Worm (Caenorhabditis elegans) whole organism, L1 larva: Measurements from ENCODE around the gene srw-68.

Source experiments
- ama-1 ChIP-seq: fragments of 150-350 bp; optimal IDR thresholded peaks from 2 replicates; lab custom pipeline; 2014
- ceh-82 ChIP-seq, 3 experiments: fragments of 150-350 bp in 1 of 3; sonication (generic microtip) in 2 of 3; optimal IDR thresholded peaks; 2 replicates each; lab custom pipeline; 2014 to 2017; ENCODE audit warnings: missing biosample characterization in 3 of 3, missing genetic modification characterization in 3 of 3
- ceh-90 ChIP-seq: sonication (generic microtip); optimal IDR thresholded peaks from 2 replicates; lab custom pipeline; 2016; ENCODE audit warnings: missing genetic modification characterization, missing compliant biosample characterization
- ces-1 ChIP-seq: fragments of 150-350 bp; optimal IDR thresholded peaks from 2 replicates; lab custom pipeline; 2014; ENCODE audit warnings: missing biosample characterization, missing genetic modification reagents, missing genetic modification characterization
- efl-1 ChIP-seq, 4 experiments: fragments of 150-350 bp; optimal IDR thresholded peaks in 3 of 4; peaks in 1 of 4; 1 replicate in 1 of 4; 2 replicates in 3 of 4; lab custom pipeline; 2014; ENCODE audit warnings: missing biosample characterization in 2 of 4, missing genetic modification characterization in 2 of 4, missing genetic modification reagents in 2 of 4
- efl-3 ChIP-seq: fragments of 200-800 bp; sonication (Bioruptor generic); optimal IDR thresholded peaks from 2 replicates; lab custom pipeline; 2018; ENCODE audit warnings: mild to moderate bottlenecking, missing genetic modification characterization, missing compliant biosample characterization
- egl-13 ChIP-seq: sonication (generic microtip); optimal IDR thresholded peaks from 2 replicates; lab custom pipeline; 2016; ENCODE audit warnings: missing genotype, missing genetic modification reagents, missing genetic modification characterization, missing compliant biosample characterization
- elt-3 ChIP-seq, 6 experiments: fragments of 150-350 bp in 1 of 6; sonication (generic microtip); optimal IDR thresholded peaks; 2 replicates each; lab custom pipeline; 2017 to 2018; ENCODE audit warnings: missing biosample characterization in 6 of 6, missing genetic modification characterization in 6 of 6, inconsistent platforms in 1 of 6
- fkh-4 ChIP-seq: sonication (generic microtip); optimal IDR thresholded peaks from 2 replicates; lab custom pipeline; 2016; ENCODE audit warnings: missing compliant biosample characterization, missing genetic modification characterization, borderline replicate concordance
- hlh-17 ChIP-seq: fragments of 200-800 bp; sonication (Bioruptor generic); optimal IDR thresholded peaks from 2 replicates; lab custom pipeline; 2018; ENCODE audit warnings: missing genetic modification characterization, mild to moderate bottlenecking, missing compliant biosample characterization, moderate library complexity, borderline replicate concordance
- hpl-2 ChIP-seq: fragments of 150-350 bp; optimal IDR thresholded peaks from 2 replicates; lab custom pipeline; 2014; ENCODE audit warnings: missing biosample characterization, missing genetic modification reagents, missing genetic modification characterization
- irx-1 ChIP-seq: sonication (generic microtip); optimal IDR thresholded peaks from 2 replicates; lab custom pipeline; 2016; ENCODE audit warnings: missing genetic modification characterization, missing compliant biosample characterization
- jun-1 ChIP-seq: fragments of 150-350 bp; optimal IDR thresholded peaks from 2 replicates; lab custom pipeline; 2014; ENCODE audit warnings: missing biosample characterization, missing genetic modification reagents, missing genetic modification characterization
- lin-13 ChIP-seq: fragments of 150-350 bp; optimal IDR thresholded peaks from 2 replicates; lab custom pipeline; 2014; ENCODE audit warnings: missing biosample characterization, missing genetic modification reagents, missing genetic modification characterization
- lin-39 ChIP-seq: fragments of 150-350 bp; optimal IDR thresholded peaks from 2 replicates; lab custom pipeline; 2014; ENCODE audit warnings: missing biosample characterization, missing genetic modification reagents, missing genetic modification characterization
- mab-9 ChIP-seq: fragments of 200-800 bp; sonication (Bioruptor generic); IDR thresholded peaks from 2 replicates; pipeline ENCODE4 v1.3.6; 2022; ENCODE audit warnings: missing genetic modification reagents, missing genetic modification characterization, missing compliant biosample characterization
- mdl-1 ChIP-seq, 2 experiments: fragments of 150-350 bp; optimal IDR thresholded peaks; 2 replicates each; lab custom pipeline; 2014 to 2017; ENCODE audit warnings: missing biosample characterization in 2 of 2, missing genetic modification characterization in 2 of 2, inconsistent platforms in 1 of 2
- mef-2 ChIP-seq: fragments of 150-350 bp; optimal IDR thresholded peaks from 2 replicates; lab custom pipeline; 2014; ENCODE audit warnings: missing biosample characterization, missing genetic modification characterization
- mep-1 ChIP-seq: fragments of 150-350 bp; optimal IDR thresholded peaks from 2 replicates; lab custom pipeline; 2014; ENCODE audit warnings: missing biosample characterization, missing genetic modification characterization
- nhr-11 ChIP-seq: fragments of 150-350 bp; optimal IDR thresholded peaks from 2 replicates; lab custom pipeline; 2014; ENCODE audit warnings: missing biosample characterization, missing genetic modification characterization
- nhr-28 ChIP-seq: fragments of 150-350 bp; optimal IDR thresholded peaks from 2 replicates; lab custom pipeline; 2014; ENCODE audit warnings: missing biosample characterization, missing genetic modification characterization
- nhr-76 ChIP-seq: sonication (generic microtip); optimal IDR thresholded peaks from 2 replicates; lab custom pipeline; 2017; ENCODE audit warnings: missing biosample characterization, missing genetic modification characterization
- pag-3 ChIP-seq: sonication (generic microtip); optimal IDR thresholded peaks from 2 replicates; lab custom pipeline; 2017; ENCODE audit warnings: missing genetic modification characterization, mild to moderate bottlenecking, missing compliant biosample characterization, antibody characterized with exemption, borderline replicate concordance; ENCODE audit not compliant: insufficient read depth
- snpc-4 ChIP-seq: fragments of 150-350 bp; optimal IDR thresholded peaks from 2 replicates; lab custom pipeline; 2014; ENCODE audit warnings: missing biosample characterization, missing genetic modification characterization
- snu-23 ChIP-seq: sonication (generic microtip); optimal IDR thresholded peaks from 2 replicates; lab custom pipeline; 2016; ENCODE audit warnings: missing genetic modification characterization, missing compliant biosample characterization
- sup-37 ChIP-seq: fragments of 200-800 bp; sonication (Bioruptor generic); optimal IDR thresholded peaks from 2 replicates; lab custom pipeline; 2018; ENCODE audit warnings: mild to moderate bottlenecking, missing genetic modification characterization, missing compliant biosample characterization
- swsn-7 ChIP-seq: sonication (generic microtip); optimal IDR thresholded peaks from 2 replicates; lab custom pipeline; 2016; ENCODE audit warnings: missing genetic modification characterization, missing compliant biosample characterization
- unc-130 ChIP-seq: fragments of 150-350 bp; optimal IDR thresholded peaks from 2 replicates; lab custom pipeline; 2017; ENCODE audit warnings: missing biosample characterization, missing genetic modification characterization, inconsistent platforms
- unc-62 ChIP-seq: fragments of 150-350 bp; optimal IDR thresholded peaks from 2 replicates; lab custom pipeline; 2014; ENCODE audit warnings: missing biosample characterization, missing genetic modification reagents, missing genetic modification characterization
- unc-98 ChIP-seq: fragments of 200-800 bp; sonication (Bioruptor generic); IDR thresholded peaks from 2 replicates; pipeline ENCODE4 v1.3.6; 2022; ENCODE audit warnings: missing genetic modification characterization, missing compliant biosample characterization
- vab-15 ChIP-seq: sonication (generic microtip); optimal IDR thresholded peaks from 2 replicates; lab custom pipeline; 2017; ENCODE audit warnings: missing genotype, mild to moderate bottlenecking, missing genetic modification characterization, missing compliant biosample characterization

srw-68 gene

ce11 chrV:7413107-7413774 lies 13.3 kb downstream of the srw-68 start, which contains the start of gene F18E3.11 (continued):
- TF ChIP-seq snu-23: peak; percentile 69
- peak in 1 of 2 experiments; percentile 64 for TF ChIP-seq mdl-1 (tag; optimal IDR thresholded peaks at IDR 0.05; lab: Kevin White, UChicago)
- TF ChIP-seq unc-130 (tag; lab: Kevin White, UChicago): peak; percentile 16
- TF ChIP-seq unc-98 (GFP tag; lab: Robert Waterston, UW): no peak

ce11 chrV:7411695-7412094 lies 14.8 kb downstream of the srw-68 start, which contains the start of gene str-41:
Gene str-41, plus strand, starts transcription at chrV:7411995.
- no peak for TF ChIP-seq nhr-76 (tag; lab: Kevin White, UChicago)
- TF ChIP-seq mef-2 (tag; lab: Kevin White, UChicago): no peak
- no peak for TF ChIP-seq unc-130 (tag; lab: Kevin White, UChicago)
- no peak for TF ChIP-seq efl-1 (optimal IDR thresholded peaks at IDR 0.05; lab: Kevin White, UChicago)
- peak in 1 of 2 experiments; percentile 13 for TF ChIP-seq efl-1 (GFP tag; optimal IDR thresholded peaks at IDR 0.05 in 1 of 2; lab: Kevin White, UChicago)
- no peak for TF ChIP-seq fkh-4 (tag; lab: Kevin White, UChicago)

ce11 chrV:7409599-7409998 lies 16.9 kb downstream of the srw-68 start, which contains the start of gene R13D7.2:
Gene R13D7.2, plus strand, starts transcription at chrV:7409899.
- no peak for TF ChIP-seq unc-62 (GFP tag; lab: Kevin White, UChicago)

- TF ChIP-seq sup-37 (GFP tag; lab: Kevin White, UChicago): no peak
- TF ChIP-seq elt-3 (tag; optimal IDR thresholded peaks at IDR 0.05; lab: Kevin White, UChicago): no peak
- TF ChIP-seq egl-13 (tag; lab: Kevin White, UChicago): no peak
Measured at ce11 chrV:7408520-7408919, 18.0 kb downstream of the srw-68 start, which contains the start of gene srt-6. Gene srt-6, minus strand, starts transcription at chrV:7408814.

- TF ChIP-seq hpl-2: no peak
- TF ChIP-seq vab-15 (tag; lab: Kevin White, UChicago): no peak
- no peak for TF ChIP-seq hlh-17
- TF ChIP-seq mep-1 (tag; lab: Kevin White, UChicago): no peak
Measured at ce11 chrV:7403501-7403900, 23.0 kb downstream of the srw-68 start.

- TF ChIP-seq ceh-90 (tag; lab: Kevin White, UChicago): no peak
- TF ChIP-seq mab-9 (GFP tag; lab: Robert Waterston, UW): no peak
- TF ChIP-seq efl-3 (GFP tag; lab: Kevin White, UChicago): no peak
- no peak for TF ChIP-seq swsn-7
- no peak for TF ChIP-seq pag-3
- TF ChIP-seq snpc-4 (tag; lab: Kevin White, UChicago): no peak
- TF ChIP-seq mef-2 (tag; lab: Kevin White, UChicago): no peak
- no peak for TF ChIP-seq nhr-11 (tag; lab: Kevin White, UChicago)
- no peak for TF ChIP-seq irx-1 (tag; lab: Kevin White, UChicago)
- no peak for TF ChIP-seq ces-1 (GFP tag; lab: Kevin White, UChicago)
- TF ChIP-seq nhr-28: no peak
- no peak for TF ChIP-seq lin-39 (tag; lab: Kevin White, UChicago)
- no peak for TF ChIP-seq ceh-82 (tag; optimal IDR thresholded peaks at IDR 0.05; lab: Kevin White, UChicago)
- TF ChIP-seq lin-13: no peak
- no peak for TF ChIP-seq efl-1 (optimal IDR thresholded peaks at IDR 0.05; lab: Kevin White, UChicago)
- no peak for TF ChIP-seq efl-1 (GFP tag; optimal IDR thresholded peaks at IDR 0.05 in 1 of 2; lab: Kevin White, UChicago)
- TF ChIP-seq ama-1 (lab: Kevin White, UChicago): no peak
- no peak for TF ChIP-seq jun-1 (tag; lab: Kevin White, UChicago)
Measured at ce11 chrV:7402355-7402754, 24.1 kb downstream of the srw-68 start, which contains the start of gene srj-13. Gene srj-13, plus strand, starts transcription at chrV:7402655.
